Worm (Caenorhabditis elegans) whole organism, L1 larva: ENCODE data around the gene B0393.7.

Experiments used
- fos-1 ChIP-seq: fragments of 150-350 bp; optimal IDR thresholded peaks from 2 replicates; lab custom pipeline; 2014; ENCODE audit warnings: missing biosample characterization, missing genetic modification characterization
- jun-1 ChIP-seq: fragments of 150-350 bp; optimal IDR thresholded peaks from 2 replicates; lab custom pipeline; 2014; ENCODE audit warnings: missing biosample characterization, missing genetic modification reagents, missing genetic modification characterization
- lir-3 ChIP-seq: sonication (generic microtip); optimal IDR thresholded peaks from 2 replicates; lab custom pipeline; 2016; ENCODE audit warnings: mild to moderate bottlenecking, missing genetic modification characterization, moderate library complexity, missing compliant biosample characterization; ENCODE audit not compliant: poor library complexity
- nhr-12 ChIP-seq: sonication (generic microtip); optimal IDR thresholded peaks from 2 replicates; lab custom pipeline; 2017; ENCODE audit warnings: missing biosample characterization, missing genetic modification characterization
- nhr-20 ChIP-seq: sonication (generic microtip); optimal IDR thresholded peaks from 2 replicates; lab custom pipeline; 2016; ENCODE audit warnings: mild to moderate bottlenecking, missing genetic modification characterization, missing compliant biosample characterization
- nhr-237 ChIP-seq: fragments of 150-350 bp; optimal IDR thresholded peaks from 2 replicates; lab custom pipeline; 2014; ENCODE audit warnings: missing biosample characterization, missing genetic modification characterization
- pqm-1 ChIP-seq: sonication (generic microtip); optimal IDR thresholded peaks from 3 replicates; lab custom pipeline; 2017; ENCODE audit warnings: missing biosample characterization, missing genetic modification characterization
- skn-1 ChIP-seq: fragments of 150-350 bp; optimal IDR thresholded peaks from 2 replicates; lab custom pipeline; 2014; ENCODE audit warnings: missing biosample characterization, missing genetic modification characterization
- tbx-2 ChIP-seq: sonication (generic microtip); optimal IDR thresholded peaks from 2 replicates; lab custom pipeline; 2016; ENCODE audit warnings: missing genetic modification characterization, missing compliant biosample characterization

- TF ChIP-seq nhr-12 (no peak), nhr-20 (tag; lab: Kevin White, UChicago) (no peak), nhr-237 (no peak), pqm-1 (tag; lab: Kevin White, UChicago) (no peak), skn-1 (tag; lab: Kevin White, UChicago) (no peak), lir-3 (tag; lab: Kevin White, UChicago) (no peak), jun-1 (tag; lab: Kevin White, UChicago) (no peak), tbx-2 (no peak), fos-1 (no peak)
These were observed 48.7 kb upstream of the B0393.7 start, which contains the start of gene F26A1.3 for ce11 chrIII:4826606-4827005.
